Worm (Caenorhabditis elegans) whole organism, L2 larva: ENCODE data around the gene hlh-19.

Experiments used
- C34F6.9 ChIP-seq: fragments of 150-350 bp; optimal IDR thresholded peaks from 2 replicates; lab custom pipeline; 2014; ENCODE audit warnings: missing biosample characterization, missing genetic modification characterization
- F13H6.1 ChIP-seq: sonication (generic microtip); optimal IDR thresholded peaks from 2 replicates; lab custom pipeline; 2016; ENCODE audit warnings: missing genetic modification characterization, missing compliant biosample characterization
- R02D3.7 ChIP-seq: fragments of 150-350 bp; optimal IDR thresholded peaks from 2 replicates; lab custom pipeline; 2014; ENCODE audit warnings: missing biosample characterization, missing genetic modification characterization
- aly-2 ChIP-seq: fragments of 150-350 bp; optimal IDR thresholded peaks from 2 replicates; lab custom pipeline; 2014; ENCODE audit warnings: missing biosample characterization, missing genetic modification characterization
- blmp-1 ChIP-seq: sonication (generic microtip); optimal IDR thresholded peaks from 2 replicates; lab custom pipeline; 2017; ENCODE audit warnings: missing genetic modification characterization, mild to moderate bottlenecking, missing compliant biosample characterization, antibody characterized with exemption, moderate library complexity; ENCODE audit not compliant: insufficient read depth
- ceh-16 ChIP-seq: fragments of 150-350 bp; optimal IDR thresholded peaks from 2 replicates; lab custom pipeline; 2014; ENCODE audit warnings: missing biosample characterization, missing genetic modification characterization
- ceh-82 ChIP-seq: fragments of 150-350 bp; optimal IDR thresholded peaks from 2 replicates; lab custom pipeline; 2014; ENCODE audit warnings: missing biosample characterization, missing genetic modification characterization
- crh-2 ChIP-seq: sonication (generic microtip); optimal IDR thresholded peaks from 2 replicates; lab custom pipeline; 2017; ENCODE audit warnings: missing biosample characterization, missing genetic modification characterization
- egl-27 ChIP-seq: sonication (generic microtip); optimal IDR thresholded peaks from 3 replicates; lab custom pipeline; 2017; ENCODE audit warnings: missing biosample characterization, missing genetic modification reagents, missing genetic modification characterization
- elt-1 ChIP-seq: fragments of 150-350 bp; optimal IDR thresholded peaks from 2 replicates; lab custom pipeline; 2014; ENCODE audit warnings: missing biosample characterization, missing genetic modification characterization
- elt-3 ChIP-seq: sonication (generic microtip); optimal IDR thresholded peaks from 2 replicates; lab custom pipeline; 2017; ENCODE audit warnings: missing biosample characterization, missing genetic modification characterization
- fos-1 ChIP-seq: fragments of 150-350 bp; optimal IDR thresholded peaks from 2 replicates; lab custom pipeline; 2014; ENCODE audit warnings: missing biosample characterization, missing genetic modification characterization
- lin-13 ChIP-seq: fragments of 150-350 bp; optimal IDR thresholded peaks from 2 replicates; lab custom pipeline; 2014; ENCODE audit warnings: missing biosample characterization, missing genetic modification reagents, missing genetic modification characterization
- lin-39 ChIP-seq: fragments of 150-350 bp; optimal IDR thresholded peaks from 2 replicates; lab custom pipeline; 2014; ENCODE audit warnings: missing biosample characterization, missing genetic modification reagents, missing genetic modification characterization
- lsy-2 ChIP-seq, 2 experiments: fragments of 150-350 bp in 1 of 2; sonication (generic microtip) in 1 of 2; optimal IDR thresholded peaks; 2 replicates each; lab custom pipeline; 2014 to 2017; ENCODE audit warnings: missing biosample characterization in 2 of 2, missing genetic modification characterization in 2 of 2
- mab-5 ChIP-seq: fragments of 150-350 bp; optimal IDR thresholded peaks from 2 replicates; lab custom pipeline; 2014; ENCODE audit warnings: missing biosample characterization, missing genetic modification characterization
- mbf-1 ChIP-seq: sonication (generic microtip); optimal IDR thresholded peaks from 2 replicates; lab custom pipeline; 2017; ENCODE audit warnings: missing biosample characterization, missing genetic modification characterization
- mdl-1 ChIP-seq, 2 experiments: fragments of 150-350 bp in 1 of 2; sonication (generic microtip) in 1 of 2; optimal IDR thresholded peaks; 2 replicates each; lab custom pipeline; 2017; ENCODE audit warnings: missing biosample characterization in 2 of 2, missing genetic modification characterization in 2 of 2
- nhr-11 ChIP-seq: fragments of 150-350 bp; optimal IDR thresholded peaks from 2 replicates; lab custom pipeline; 2014; ENCODE audit warnings: missing biosample characterization, missing genetic modification characterization
- nhr-12 ChIP-seq: fragments of 150-350 bp; optimal IDR thresholded peaks from 2 replicates; lab custom pipeline; 2014; ENCODE audit warnings: missing biosample characterization, missing genetic modification characterization
- nhr-129 ChIP-seq: fragments of 150-350 bp; optimal IDR thresholded peaks from 2 replicates; lab custom pipeline; 2014; ENCODE audit warnings: missing biosample characterization, missing genetic modification characterization
- nhr-21 ChIP-seq: fragments of 150-350 bp; optimal IDR thresholded peaks from 2 replicates; lab custom pipeline; 2014; ENCODE audit warnings: missing biosample characterization, missing genetic modification characterization
- nhr-23 ChIP-seq: fragments of 150-350 bp; optimal IDR thresholded peaks from 2 replicates; lab custom pipeline; 2014; ENCODE audit warnings: missing biosample characterization, missing genetic modification reagents, missing genetic modification characterization
- nhr-25 ChIP-seq: fragments of 150-350 bp; sonication (generic microtip); optimal IDR thresholded peaks from 3 replicates; lab custom pipeline; 2014; ENCODE audit warnings: missing biosample characterization, missing genetic modification characterization
- nhr-6 ChIP-seq: fragments of 150-350 bp; optimal IDR thresholded peaks from 2 replicates; lab custom pipeline; 2014; ENCODE audit warnings: missing biosample characterization, missing genetic modification characterization
- peb-1 ChIP-seq: fragments of 150-350 bp; optimal IDR thresholded peaks from 2 replicates; lab custom pipeline; 2014; ENCODE audit warnings: missing biosample characterization, missing genetic modification characterization
- sem-4 ChIP-seq: fragments of 150-350 bp; optimal IDR thresholded peaks from 2 replicates; lab custom pipeline; 2014; ENCODE audit warnings: missing biosample characterization, missing genetic modification reagents, missing genetic modification characterization
- skn-1 ChIP-seq: sonication (generic microtip); optimal IDR thresholded peaks from 2 replicates; lab custom pipeline; 2017; ENCODE audit warnings: missing biosample characterization, missing genetic modification characterization
- sma-3 ChIP-seq: sonication (generic microtip); optimal IDR thresholded peaks from 2 replicates; lab custom pipeline; 2016; ENCODE audit warnings: missing genetic modification reagents, missing genetic modification characterization, missing compliant biosample characterization
- sma-9 ChIP-seq, 2 experiments: fragments of 150-350 bp in 1 of 2; sonication (generic microtip) in 1 of 2; optimal IDR thresholded peaks; 2 replicates each; lab custom pipeline; 2014 to 2016; ENCODE audit warnings: missing genetic modification characterization in 2 of 2, mild to moderate bottlenecking in 1 of 2, missing biosample characterization in 1 of 2, missing compliant biosample characterization in 1 of 2, missing genetic modification reagents in 1 of 2, moderate library complexity in 1 of 2
- snpc-4 ChIP-seq: fragments of 150-350 bp; optimal IDR thresholded peaks from 2 replicates; lab custom pipeline; 2014; ENCODE audit warnings: missing biosample characterization, missing genetic modification characterization
- unc-39 ChIP-seq: fragments of 150-350 bp; optimal IDR thresholded peaks from 2 replicates; lab custom pipeline; 2014; ENCODE audit warnings: missing biosample characterization, missing genetic modification characterization
- unc-55 ChIP-seq: fragments of 150-350 bp; sonication (generic microtip); optimal IDR thresholded peaks from 3 replicates; lab custom pipeline; 2014; ENCODE audit warnings: missing biosample characterization, missing genetic modification reagents, missing genetic modification characterization
- unc-62 ChIP-seq: fragments of 150-350 bp; optimal IDR thresholded peaks from 2 replicates; lab custom pipeline; 2014; ENCODE audit warnings: missing biosample characterization, missing genetic modification reagents, missing genetic modification characterization
- zag-1 ChIP-seq: fragments of 150-350 bp; optimal IDR thresholded peaks from 2 replicates; lab custom pipeline; 2014; ENCODE audit warnings: missing biosample characterization, missing genetic modification characterization
- ztf-1 ChIP-seq: fragments of 200-800 bp; sonication (Bioruptor generic); conservative IDR thresholded peaks from 2 replicates; pipeline ENCODE4 v1.3.6; 2022; ENCODE audit warnings: missing genetic modification characterization, missing compliant biosample characterization
- ztf-11 ChIP-seq: sonication (generic microtip); optimal IDR thresholded peaks from 2 replicates; lab custom pipeline; 2017; ENCODE audit warnings: missing biosample characterization, missing genetic modification characterization
- ztf-4 ChIP-seq: fragments of 150-350 bp; optimal IDR thresholded peaks from 2 replicates; lab custom pipeline; 2014; ENCODE audit warnings: missing biosample characterization, missing genetic modification characterization

Gene hlh-19

ce11 chrX:553420-553819, 3.7 kb downstream of the hlh-19 start:
- TF ChIP-seq sma-9 (GFP tag; optimal IDR thresholded peaks at IDR 0.05; lab: Kevin White, UChicago) = peak; percentile 5
- TF ChIP-seq sma-9 (tag; optimal IDR thresholded peaks at IDR 0.05; lab: Kevin White, UChicago) = no peak
- no peak for TF ChIP-seq R02D3.7 (tag; lab: Kevin White, UChicago)
- peak; percentile 97 for TF ChIP-seq fos-1 (tag; lab: Kevin White, UChicago)

- TF ChIP-seq fos-1 (tag; lab: Kevin White, UChicago) = peak; percentile 85
- no peak for TF ChIP-seq nhr-23 (tag; lab: Kevin White, UChicago)
- peak; percentile 1 for TF ChIP-seq snpc-4 (tag; lab: Kevin White, UChicago)
These were observed 5.8 kb downstream of the hlh-19 start, which contains the start of gene F57C12.2 for ce11 chrX:551175-551729. TSS of gene F57C12.2 (minus strand) at chrX:551392.

ce11 chrX:542807-543206, 14.3 kb downstream of the hlh-19 start, which contains the start of gene F28C10.1:
TSS of gene F28C10.1 (plus strand) at chrX:543107.
- TF ChIP-seq ztf-4 (tag; lab: Kevin White, UChicago) = no peak
- no peak for TF ChIP-seq elt-1 (tag; lab: Kevin White, UChicago)
- TF ChIP-seq zag-1 = no peak
- TF ChIP-seq nhr-12 (tag; lab: Kevin White, UChicago) = no peak
- TF ChIP-seq ceh-82 (tag; lab: Kevin White, UChicago) = no peak
- TF ChIP-seq nhr-129 = no peak
- TF ChIP-seq lin-13 (GFP tag; lab: Kevin White, UChicago) = no peak
- TF ChIP-seq nhr-23 (tag; lab: Kevin White, UChicago) = no peak
- TF ChIP-seq C34F6.9 (tag; lab: Kevin White, UChicago) = no peak
- no peak for TF ChIP-seq unc-62 (GFP tag; lab: Kevin White, UChicago)
- TF ChIP-seq fos-1 (tag; lab: Kevin White, UChicago) = no peak
- TF ChIP-seq aly-2 (tag; lab: Kevin White, UChicago) = no peak

ce11 chrX:538083-538482, 19.0 kb downstream of the hlh-19 start:
- TF ChIP-seq lin-39 (tag; lab: Kevin White, UChicago) = no peak
- no peak for TF ChIP-seq nhr-25 (tag; lab: Kevin White, UChicago)
- TF ChIP-seq mab-5 (tag; lab: Kevin White, UChicago) = no peak
- TF ChIP-seq peb-1 (tag; lab: Kevin White, UChicago) = no peak
- no peak for TF ChIP-seq sma-3
- TF ChIP-seq aly-2 (tag; lab: Kevin White, UChicago) = no peak
- no peak for TF ChIP-seq nhr-6 (tag; lab: Kevin White, UChicago)
- no peak for TF ChIP-seq zag-1
- no peak for TF ChIP-seq R02D3.7 (tag; lab: Kevin White, UChicago)
- no peak for TF ChIP-seq mdl-1 (tag; optimal IDR thresholded peaks at IDR 0.05; lab: Kevin White, UChicago)
- TF ChIP-seq nhr-129 = no peak
- no peak for TF ChIP-seq elt-3 (tag; lab: Kevin White, UChicago)
- no peak for TF ChIP-seq blmp-1 (tag; lab: Kevin White, UChicago)
- no peak for TF ChIP-seq nhr-12 (tag; lab: Kevin White, UChicago)
- no peak for TF ChIP-seq unc-62 (GFP tag; lab: Kevin White, UChicago)
- TF ChIP-seq unc-39 (tag; lab: Kevin White, UChicago) = no peak
- TF ChIP-seq nhr-11 = no peak

- no peak for TF ChIP-seq sem-4 (tag; lab: Kevin White, UChicago)
- no peak for TF ChIP-seq aly-2 (tag; lab: Kevin White, UChicago)
- TF ChIP-seq elt-1 (tag; lab: Kevin White, UChicago) = no peak
- no peak for TF ChIP-seq snpc-4 (tag; lab: Kevin White, UChicago)
- TF ChIP-seq nhr-129 = peak; percentile 58
- no peak for TF ChIP-seq lin-39 (tag; lab: Kevin White, UChicago)
- no peak for TF ChIP-seq mbf-1
These were observed 20.7 kb downstream of the hlh-19 start for ce11 chrX:536365-536764.

- no peak for TF ChIP-seq mbf-1
- TF ChIP-seq sem-4 (tag; lab: Kevin White, UChicago) = peak; percentile 92
- peak; percentile 97 for TF ChIP-seq crh-2 (tag; lab: Kevin White, UChicago)
- peak; percentile 79 for TF ChIP-seq mab-5 (tag; lab: Kevin White, UChicago)
- peak; percentile 22 for TF ChIP-seq ceh-16 (tag; lab: Kevin White, UChicago)
- TF ChIP-seq nhr-25 (tag; lab: Kevin White, UChicago) = peak; percentile 91
- no peak for TF ChIP-seq ztf-1 (GFP tag; lab: Robert Waterston, UW)
- TF ChIP-seq ztf-4 (tag; lab: Kevin White, UChicago) = peak; percentile 14
- TF ChIP-seq C34F6.9 (tag; lab: Kevin White, UChicago) = peak; percentile 88
- TF ChIP-seq mdl-1 (tag; optimal IDR thresholded peaks at IDR 0.05; lab: Kevin White, UChicago) = peak; percentile 78 to 87
- peak; percentile 100 for TF ChIP-seq sma-9 (GFP tag; optimal IDR thresholded peaks at IDR 0.05; lab: Kevin White, UChicago)
- peak; percentile 83 for TF ChIP-seq sma-9 (tag; optimal IDR thresholded peaks at IDR 0.05; lab: Kevin White, UChicago)
- TF ChIP-seq F13H6.1 (tag; lab: Kevin White, UChicago) = peak; percentile 88
- peak; percentile 55 to 88 for TF ChIP-seq lsy-2 (tag; optimal IDR thresholded peaks at IDR 0.05; lab: Kevin White, UChicago)
- no peak for TF ChIP-seq skn-1 (tag; lab: Kevin White, UChicago)
- peak; percentile 86 for TF ChIP-seq nhr-6 (tag; lab: Kevin White, UChicago)
- TF ChIP-seq nhr-11 = no peak
- TF ChIP-seq unc-62 (GFP tag; lab: Kevin White, UChicago) = peak; percentile 50
- peak; percentile 77 for TF ChIP-seq unc-55 (GFP tag; lab: Kevin White, UChicago)
- peak; percentile 94 for TF ChIP-seq nhr-21 (tag; lab: Kevin White, UChicago)
- peak; percentile 81 for TF ChIP-seq sma-3
- TF ChIP-seq ztf-11 (tag; lab: Kevin White, UChicago) = no peak
- TF ChIP-seq snpc-4 (tag; lab: Kevin White, UChicago) = peak; percentile 3
- TF ChIP-seq egl-27 (tag; lab: Kevin White, UChicago) = peak; percentile 93
- no peak for TF ChIP-seq elt-1 (tag; lab: Kevin White, UChicago)
- TF ChIP-seq nhr-129 = peak; percentile 94
These were observed 21.4 kb downstream of the hlh-19 start, which contains the start of gene F28C10.3 for ce11 chrX:535728-536127. TSS of gene F28C10.3 (minus strand) at chrX:535828.
